Fruit fly (Drosophila melanogaster) whole organism, pupa: ENCODE results near the gene Reg-2.

Experiments used
- CG10348 ChIP-seq: fragments of 200-800 bp; sonication (Bioruptor generic); IDR thresholded peaks from 2 replicates; pipeline ENCODE4 v1.3.6; 2022; ENCODE audit warnings: missing biosample characterization, missing genetic modification characterization
- CG12605 ChIP-seq: fragments of 200-800 bp; sonication (Bioruptor generic); IDR thresholded peaks from 2 replicates; pipeline ENCODE4 v1.3.6; 2022; ENCODE audit warnings: missing biosample characterization, missing genetic modification characterization
- CG13204 ChIP-seq: fragments of 200-800 bp; sonication (Bioruptor generic); optimal IDR thresholded peaks from 2 replicates; lab custom pipeline; 2018; ENCODE audit warnings: missing biosample characterization, mild to moderate bottlenecking, missing genetic modification characterization, moderate library complexity
- CG14655 ChIP-seq: fragments of 200-800 bp; sonication (Bioruptor generic); optimal IDR thresholded peaks from 3 replicates; lab custom pipeline; 2017; ENCODE audit warnings: mild to moderate bottlenecking, missing biosample characterization, missing genetic modification reagents, missing genetic modification characterization
- CG15710 ChIP-seq: fragments of 200-800 bp; sonication (Bioruptor generic); optimal IDR thresholded peaks from 2 replicates; lab custom pipeline; 2018; ENCODE audit warnings: missing biosample characterization, mild to moderate bottlenecking, missing genetic modification characterization, moderate library complexity
- CG17806 ChIP-seq: fragments of 200-800 bp; sonication (Bioruptor generic); optimal IDR thresholded peaks from 2 replicates; lab custom pipeline; 2018; ENCODE audit warnings: missing biosample characterization, mild to moderate bottlenecking, missing genetic modification characterization, moderate library complexity
- CG32121 ChIP-seq: fragments of 200-800 bp; sonication (Bioruptor generic); IDR thresholded peaks from 2 replicates; pipeline ENCODE4 v1.3.6; 2022; ENCODE audit warnings: missing biosample characterization, missing genetic modification characterization
- CG34367 ChIP-seq: fragments of 200-800 bp; sonication (Bioruptor generic); optimal IDR thresholded peaks from 2 replicates; lab custom pipeline; 2018; ENCODE audit warnings: missing biosample characterization, mild to moderate bottlenecking, missing genetic modification characterization
- CG4496 ChIP-seq: fragments of 200-800 bp; sonication (Bioruptor generic); IDR thresholded peaks from 3 replicates; pipeline ENCODE4 v1.3.6; 2022; ENCODE audit warnings: missing biosample characterization, missing genetic modification characterization
- CG8159 ChIP-seq: fragments of 200-800 bp; sonication (Bioruptor generic); optimal IDR thresholded peaks from 3 replicates; lab custom pipeline; 2018; ENCODE audit warnings: missing biosample characterization, mild to moderate bottlenecking, missing genetic modification characterization, moderate library complexity
- CG8301 ChIP-seq: fragments of 200-800 bp; sonication (Bioruptor generic); optimal IDR thresholded peaks from 2 replicates; lab custom pipeline; 2018; ENCODE audit warnings: missing biosample characterization, mild to moderate bottlenecking, missing genetic modification characterization
- CG9948 ChIP-seq: fragments of 200-800 bp; sonication (Bioruptor generic); optimal IDR thresholded peaks from 2 replicates; lab custom pipeline; 2018; ENCODE audit warnings: missing biosample characterization, mild to moderate bottlenecking, missing genetic modification characterization, moderate library complexity
- D1 ChIP-seq: fragments of 200-800 bp; sonication (Bioruptor generic); optimal IDR thresholded peaks from 2 replicates; lab custom pipeline; 2018; ENCODE audit warnings: missing biosample characterization, mild to moderate bottlenecking, missing genetic modification characterization, moderate library complexity
- EcR ChIP-seq: fragments of 200-800 bp; sonication (Bioruptor generic); optimal IDR thresholded peaks from 3 replicates; lab custom pipeline; 2019; ENCODE audit warnings: missing biosample characterization, missing genetic modification characterization, mild to moderate bottlenecking, moderate library complexity, missing genetic modification reagents
- Ets98B ChIP-seq: fragments of 200-800 bp; sonication (Bioruptor generic); IDR thresholded peaks from 2 replicates; pipeline ENCODE4 v1.3.6; 2022; ENCODE audit warnings: missing biosample characterization, missing genetic modification characterization
- Pif1A ChIP-seq: fragments of 200-800 bp; sonication (Bioruptor generic); optimal IDR thresholded peaks from 3 replicates; lab custom pipeline; 2016; ENCODE audit warnings: missing biosample characterization, missing genetic modification characterization
- Pif1B ChIP-seq: fragments of 200-800 bp; sonication (Bioruptor generic); optimal IDR thresholded peaks from 3 replicates; lab custom pipeline; 2016; ENCODE audit warnings: missing biosample characterization, missing genetic modification characterization
- Snoo ChIP-seq: fragments of 200-800 bp; sonication (Bioruptor generic); optimal IDR thresholded peaks from 3 replicates; lab custom pipeline; 2017; ENCODE audit warnings: missing biosample characterization, mild to moderate bottlenecking, missing genetic modification characterization, inconsistent platforms
- fd96Ca ChIP-seq: fragments of 200-800 bp; sonication (Bioruptor generic); IDR thresholded peaks from 3 replicates; pipeline ENCODE4 v1.3.6; 2022; ENCODE audit warnings: missing biosample characterization, missing genetic modification characterization
- gl ChIP-seq: fragments of 200-800 bp; sonication (Bioruptor generic); optimal IDR thresholded peaks from 2 replicates; lab custom pipeline; 2018; ENCODE audit warnings: missing biosample characterization, mild to moderate bottlenecking, missing genetic modification characterization
- rn ChIP-seq: fragments of 200-800 bp; sonication (Bioruptor generic); IDR thresholded peaks from 2 replicates; pipeline ENCODE4 v1.3.6; 2022; ENCODE audit warnings: missing biosample characterization, missing genetic modification characterization

Reg-2 gene

dm6 chr3L:641436-641835 is 35.1 kb upstream of the Reg-2 start:
- TF ChIP-seq EcR (GFP tag; lab: Kevin White, UChicago) (no peak), fd96Ca (GFP tag; lab: Robert Waterston, UW) (no peak), CG10348 (no peak), CG8159 (tag; lab: Kevin White, UChicago) (no peak)

dm6 chr3L:640324-640974 is 34.1 kb upstream of the Reg-2 start:
- TF ChIP-seq Snoo (peak; percentile 90), CG4496 (GFP tag; lab: Robert Waterston, UW) (peak; percentile 87), D1 (tag; lab: Kevin White, UChicago) (peak; percentile 78), CG17806 (peak; percentile 91), Pif1B (peak; percentile 79), Ets98B (peak; percentile 70), EcR (GFP tag; lab: Kevin White, UChicago) (peak; percentile 96), CG9948 (peak; percentile 91), CG13204 (GFP tag; lab: Kevin White, UChicago) (peak; percentile 88), CG15710 (tag; lab: Kevin White, UChicago) (peak; percentile 91), fd96Ca (GFP tag; lab: Robert Waterston, UW) (peak; percentile 79), CG34367 (peak; percentile 90), Pif1A (GFP tag; lab: Kevin White, UChicago) (peak; percentile 91), CG32121 (GFP tag; lab: Robert Waterston, UW) (peak; percentile 80), CG8159 (tag; lab: Kevin White, UChicago) (peak; percentile 93), CG10348 (no peak), CG8301 (peak; percentile 94), gl (tag; lab: Kevin White, UChicago) (peak; percentile 80), CG12605 (GFP tag; lab: Robert Waterston, UW) (peak; percentile 79), CG14655 (GFP tag; lab: Kevin White, UChicago) (peak; percentile 95), rn (GFP tag; lab: Robert Waterston, UW) (peak; percentile 56)

dm6 chr3L:639460-640103 is 33.2 kb upstream of the Reg-2 start:
- TF ChIP-seq CG12605 (GFP tag; lab: Robert Waterston, UW) (no peak), CG8159 (tag; lab: Kevin White, UChicago) (no peak), CG34367 (no peak), CG9948 (no peak), rn (GFP tag; lab: Robert Waterston, UW) (no peak), CG14655 (GFP tag; lab: Kevin White, UChicago) (no peak), CG13204 (GFP tag; lab: Kevin White, UChicago) (no peak), CG8301 (no peak), CG4496 (GFP tag; lab: Robert Waterston, UW) (no peak), gl (tag; lab: Kevin White, UChicago) (no peak), CG10348 (no peak), Pif1A (GFP tag; lab: Kevin White, UChicago) (no peak), Snoo (no peak), CG15710 (tag; lab: Kevin White, UChicago) (no peak), CG32121 (GFP tag; lab: Robert Waterston, UW) (no peak), D1 (tag; lab: Kevin White, UChicago) (no peak), fd96Ca (GFP tag; lab: Robert Waterston, UW) (no peak), EcR (GFP tag; lab: Kevin White, UChicago) (no peak)

DNA sequence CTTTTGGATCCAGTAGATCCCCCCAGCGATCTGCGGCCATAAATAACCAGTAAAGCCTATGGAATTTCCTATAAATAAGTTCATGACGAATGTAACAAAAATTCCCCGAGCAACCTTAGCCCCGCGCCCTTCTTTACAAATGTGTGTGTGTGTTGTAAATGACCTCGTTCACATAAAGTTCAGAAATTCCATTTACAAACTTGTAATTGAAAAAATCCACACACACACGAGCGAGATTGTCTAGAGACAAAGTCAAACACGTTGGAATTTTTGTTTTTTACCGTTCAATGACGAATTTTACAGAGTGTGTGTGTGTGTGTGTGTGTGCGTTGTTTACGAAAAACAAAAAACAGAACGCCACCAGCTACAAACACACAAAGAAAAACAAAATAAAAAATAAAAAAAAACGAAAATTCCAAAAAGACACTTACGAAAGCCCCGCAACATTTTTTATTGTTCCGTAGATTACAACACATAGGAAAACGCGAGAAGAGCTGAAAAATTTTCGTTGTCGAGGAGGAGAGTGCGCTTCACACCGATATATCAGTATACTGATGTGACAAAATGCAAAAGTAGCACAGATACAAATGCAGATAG is 32.5 kb upstream of the Reg-2 start:
- TF ChIP-seq Ets98B (peak; percentile 5; the same call in 1 of the 2 replicates), Snoo (peak; percentile 45), CG32121 (GFP tag; lab: Robert Waterston, UW) (peak; percentile 7; the same call in 1 of the 2 replicates), fd96Ca (GFP tag; lab: Robert Waterston, UW) (peak; percentile 32; the same call in 1 of the 3 replicates), CG17806 (no peak)

dm6 chr3L:638031-638414 is 31.7 kb upstream of the Reg-2 start:
- no peak for TF ChIP-seq EcR (GFP tag; lab: Kevin White, UChicago)
- TF ChIP-seq D1 (tag; lab: Kevin White, UChicago): no peak
- no peak for TF ChIP-seq rn (GFP tag; lab: Robert Waterston, UW)
- no peak for TF ChIP-seq CG15710 (tag; lab: Kevin White, UChicago)
- TF ChIP-seq Pif1A (GFP tag; lab: Kevin White, UChicago): no peak
- no peak for TF ChIP-seq CG14655 (GFP tag; lab: Kevin White, UChicago)
- TF ChIP-seq CG4496 (GFP tag; lab: Robert Waterston, UW): no peak
- no peak for TF ChIP-seq CG13204 (GFP tag; lab: Kevin White, UChicago)
- TF ChIP-seq CG9948: no peak
- TF ChIP-seq Pif1B: no peak
- no peak for TF ChIP-seq CG17806
- TF ChIP-seq CG10348: no peak
- TF ChIP-seq CG8301: no peak
- TF ChIP-seq CG8159 (tag; lab: Kevin White, UChicago): no peak
